Worm (Caenorhabditis elegans): Measurements from ENCODE around the gene C33D3.3.

The C33D3.3 gene

DNA sequence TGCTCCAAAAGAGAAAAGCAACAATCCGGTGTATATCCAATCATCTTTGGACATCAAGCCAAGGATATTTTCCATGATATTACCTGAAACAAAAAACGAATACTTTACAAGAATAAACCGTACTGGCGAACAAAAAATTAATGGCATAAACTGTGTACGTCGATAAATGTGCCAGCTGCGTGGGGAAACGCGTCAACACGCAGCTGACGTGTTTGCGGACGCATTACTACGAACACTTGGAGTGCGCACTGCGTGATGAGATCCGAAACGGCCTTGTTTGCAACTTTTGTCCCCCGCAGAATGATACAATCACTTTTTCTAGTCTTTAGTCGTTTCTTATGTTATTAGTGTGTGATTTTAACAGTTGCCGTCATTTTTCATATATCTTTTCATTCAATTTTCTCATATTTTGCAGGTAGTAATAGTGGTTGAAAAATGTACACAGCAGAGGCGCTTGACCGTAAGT, 39.4 kb downstream of the C33D3.3 start, which contains the start of the genes mboa-7 and git-1:
Gene mboa-7, minus strand, starts transcription at position 83 of the 466 bp plus-strand sequence.
Gene git-1, plus strand, starts transcription at position 416 of the 466 bp plus-strand sequence.
- TF ChIP-seq elt-4 (tag; optimal IDR thresholded peaks at IDR 0.05): no peak
- TF ChIP-seq ceh-34 (tag; optimal IDR thresholded peaks at IDR 0.05): no peak
- no peak for TF ChIP-seq ztf-16 (tag; optimal IDR thresholded peaks at IDR 0.05)
- TF ChIP-seq ref-2 (tag; optimal IDR thresholded peaks at IDR 0.05): no peak
- TF ChIP-seq fkh-10 (GFP tag; optimal IDR thresholded peaks at IDR 0.05): no peak
- peak; percentile 41 for TF ChIP-seq nfya-1 (tag; optimal IDR thresholded peaks at IDR 0.05)
- no peak for TF ChIP-seq ets-4 (tag; optimal IDR thresholded peaks at IDR 0.05)
- peak; percentile 31 for TF ChIP-seq ceh-18 (tag; optimal IDR thresholded peaks at IDR 0.05)
- no peak for TF ChIP-seq unc-3 (GFP tag; conservative IDR thresholded peaks at IDR 0.05)
- TF ChIP-seq unc-3 (tag; optimal IDR thresholded peaks at IDR 0.05): no peak
- TF ChIP-seq F13H6.1 (tag; optimal IDR thresholded peaks at IDR 0.05): no peak
- no peak for TF ChIP-seq pag-3 (tag; optimal IDR thresholded peaks at IDR 0.05; ENCODE audit: borderline replicate concordance)
- TF ChIP-seq C08G9.2 (tag; optimal IDR thresholded peaks at IDR 0.05): no peak
- TF ChIP-seq mec-3 (tag; optimal IDR thresholded peaks at IDR 0.05; ENCODE audit: borderline replicate concordance): no peak
- peak; percentile 12 for TF ChIP-seq che-1 (tag; optimal IDR thresholded peaks at IDR 0.05)
- TF ChIP-seq unc-42 (tag; optimal IDR thresholded peaks at IDR 0.05): no peak
- TF ChIP-seq ceh-24 (tag; optimal IDR thresholded peaks at IDR 0.05): no peak
- TF ChIP-seq nhr-11 (tag; optimal IDR thresholded peaks at IDR 0.05): no peak
- TF ChIP-seq nhr-232 (tag; optimal IDR thresholded peaks at IDR 0.05): peak; percentile 14
- TF ChIP-seq elt-2 (tag; optimal IDR thresholded peaks at IDR 0.05): peak; percentile 33
- peak; percentile 33 for TF ChIP-seq ceh-6 (GFP tag; optimal IDR thresholded peaks at IDR 0.05)
- TF ChIP-seq ceh-22 (tag; optimal IDR thresholded peaks at IDR 0.05): no peak
- no peak for TF ChIP-seq pha-4 (tag; optimal IDR thresholded peaks at IDR 0.05)
- TF ChIP-seq sox-4 (tag; optimal IDR thresholded peaks at IDR 0.05): no peak
- peak; percentile 12 for TF ChIP-seq madf-2 (tag; optimal IDR thresholded peaks at IDR 0.05)
- no peak for TF ChIP-seq K09A11.1 (tag; optimal IDR thresholded peaks at IDR 0.05; ENCODE audit: insufficient read depth)
- TF ChIP-seq tbx-2 (tag; optimal IDR thresholded peaks at IDR 0.05): peak; percentile 55
- peak; percentile 20 for TF ChIP-seq pha-2 (tag; optimal IDR thresholded peaks at IDR 0.05)
- TF ChIP-seq T23F11.4 (GFP tag; optimal IDR thresholded peaks at IDR 0.05): no peak
- TF ChIP-seq ceh-31 (tag; optimal IDR thresholded peaks at IDR 0.05): peak; percentile 43
- TF ChIP-seq npax-4 (tag; optimal IDR thresholded peaks at IDR 0.05): no peak
- no peak for TF ChIP-seq ceh-45 (GFP tag; IDR thresholded peaks at IDR 0.05)
- TF ChIP-seq gmeb-2 (tag; optimal IDR thresholded peaks at IDR 0.05): no peak
- TF ChIP-seq ceh-48 (tag; optimal IDR thresholded peaks at IDR 0.05): peak; percentile 33
- TF ChIP-seq ceh-9 (tag; optimal IDR thresholded peaks at IDR 0.05): no peak
- TF ChIP-seq fax-1 (tag; optimal IDR thresholded peaks at IDR 0.05): no peak
- no peak for TF ChIP-seq unc-55 (GFP tag; optimal IDR thresholded peaks at IDR 0.05)
- TF ChIP-seq K02D7.2 (tag; optimal IDR thresholded peaks at IDR 0.05): no peak
- peak; percentile 53 for TF ChIP-seq pat-9 (tag; optimal IDR thresholded peaks at IDR 0.05)
- TF ChIP-seq syd-9 (tag; optimal IDR thresholded peaks at IDR 0.05): no peak
- peak; percentile 27 for TF ChIP-seq sdc-2 (tag; optimal IDR thresholded peaks at IDR 0.05)

ce11 chrX:10527414-10527813, 42.3 kb downstream of the C33D3.3 start:
- TF ChIP-seq F13H6.1 (tag; optimal IDR thresholded peaks at IDR 0.05): no peak

- TF ChIP-seq Y22D7AL.16 (tag; optimal IDR thresholded peaks at IDR 0.05) (no peak), elt-2 (tag; optimal IDR thresholded peaks at IDR 0.05) (peak; percentile 42)
Measured at ce11 chrX:10528993-10529392, 43.8 kb downstream of the C33D3.3 start, which contains the start of the genes F14F3.5 and slcf-1. Gene F14F3.5, minus strand, starts transcription at chrX:10529226. Gene slcf-1, plus strand, starts transcription at chrX:10529294.
